Worm (Caenorhabditis elegans) whole organism, L1 larva: ENCODE measurements around the gene C09H5.7.

ENCODE experiments used
- C04F5.9 ChIP-seq: sonication (generic microtip); optimal IDR thresholded peaks from 2 replicates; lab custom pipeline; 2016; ENCODE audit warnings: missing genetic modification characterization, missing compliant biosample characterization
- C34B4.2 ChIP-seq: sonication (generic microtip); optimal IDR thresholded peaks from 2 replicates; lab custom pipeline; 2017; ENCODE audit warnings: mild to moderate bottlenecking, missing genetic modification characterization, missing compliant biosample characterization
- F16B12.6 ChIP-seq: fragments of 150-350 bp; optimal IDR thresholded peaks from 2 replicates; lab custom pipeline; 2014; ENCODE audit warnings: missing biosample characterization, missing genetic modification characterization
- blmp-1 ChIP-seq: fragments of 150-350 bp; optimal IDR thresholded peaks from 2 replicates; lab custom pipeline; 2014; ENCODE audit warnings: missing biosample characterization, missing genetic modification characterization
- ceh-63 ChIP-seq: fragments of 200-800 bp; sonication (Bioruptor generic); optimal IDR thresholded peaks from 2 replicates; lab custom pipeline; 2018; ENCODE audit warnings: mild to moderate bottlenecking, missing genetic modification characterization, missing compliant biosample characterization
- ceh-8 ChIP-seq: fragments of 200-800 bp; sonication (Bioruptor generic); optimal IDR thresholded peaks from 2 replicates; lab custom pipeline; 2018; ENCODE audit warnings: mild to moderate bottlenecking, missing genetic modification characterization, moderate library complexity, missing compliant biosample characterization
- ces-1 ChIP-seq: fragments of 150-350 bp; optimal IDR thresholded peaks from 2 replicates; lab custom pipeline; 2014; ENCODE audit warnings: missing biosample characterization, missing genetic modification reagents, missing genetic modification characterization
- dsc-1 ChIP-seq: sonication (generic microtip); optimal IDR thresholded peaks from 2 replicates; lab custom pipeline; 2016; ENCODE audit warnings: mild to moderate bottlenecking, missing genetic modification characterization, missing compliant biosample characterization
- efl-1 ChIP-seq, 4 experiments: fragments of 150-350 bp; optimal IDR thresholded peaks in 3 of 4; peaks in 1 of 4; 1 replicate in 1 of 4; 2 replicates in 3 of 4; lab custom pipeline; 2014; ENCODE audit warnings: missing biosample characterization in 2 of 4, missing genetic modification characterization in 2 of 4, missing genetic modification reagents in 2 of 4
- elt-3 ChIP-seq, 6 experiments: fragments of 150-350 bp in 1 of 6; sonication (generic microtip); optimal IDR thresholded peaks; 2 replicates each; lab custom pipeline; 2017 to 2018; ENCODE audit warnings: missing biosample characterization in 6 of 6, missing genetic modification characterization in 6 of 6, inconsistent platforms in 1 of 6
- fkh-4 ChIP-seq: sonication (generic microtip); optimal IDR thresholded peaks from 2 replicates; lab custom pipeline; 2016; ENCODE audit warnings: missing compliant biosample characterization, missing genetic modification characterization, borderline replicate concordance
- fos-1 ChIP-seq: fragments of 150-350 bp; optimal IDR thresholded peaks from 2 replicates; lab custom pipeline; 2014; ENCODE audit warnings: missing biosample characterization, missing genetic modification characterization
- grh-1 ChIP-seq: fragments of 200-800 bp; sonication (Bioruptor generic); IDR thresholded peaks from 2 replicates; pipeline ENCODE4 v1.3.6; 2022; ENCODE audit warnings: missing genetic modification reagents, missing genetic modification characterization, missing compliant biosample characterization
- hpl-2 ChIP-seq: fragments of 150-350 bp; optimal IDR thresholded peaks from 2 replicates; lab custom pipeline; 2014; ENCODE audit warnings: missing biosample characterization, missing genetic modification reagents, missing genetic modification characterization
- irx-1 ChIP-seq: sonication (generic microtip); optimal IDR thresholded peaks from 2 replicates; lab custom pipeline; 2016; ENCODE audit warnings: missing genetic modification characterization, missing compliant biosample characterization
- lin-13 ChIP-seq: fragments of 150-350 bp; optimal IDR thresholded peaks from 2 replicates; lab custom pipeline; 2014; ENCODE audit warnings: missing biosample characterization, missing genetic modification reagents, missing genetic modification characterization
- lin-14 ChIP-seq: fragments of 200-800 bp; sonication (Bioruptor generic); optimal IDR thresholded peaks from 2 replicates; lab custom pipeline; 2018; ENCODE audit warnings: mild to moderate bottlenecking, missing genetic modification characterization, moderate library complexity, missing compliant biosample characterization
- lin-39 ChIP-seq: fragments of 150-350 bp; optimal IDR thresholded peaks from 2 replicates; lab custom pipeline; 2014; ENCODE audit warnings: missing biosample characterization, missing genetic modification reagents, missing genetic modification characterization
- mef-2 ChIP-seq: fragments of 150-350 bp; optimal IDR thresholded peaks from 2 replicates; lab custom pipeline; 2014; ENCODE audit warnings: missing biosample characterization, missing genetic modification characterization
- mep-1 ChIP-seq: fragments of 150-350 bp; optimal IDR thresholded peaks from 2 replicates; lab custom pipeline; 2014; ENCODE audit warnings: missing biosample characterization, missing genetic modification characterization
- nhr-11 ChIP-seq: fragments of 150-350 bp; optimal IDR thresholded peaks from 2 replicates; lab custom pipeline; 2014; ENCODE audit warnings: missing biosample characterization, missing genetic modification characterization
- nhr-20 ChIP-seq: sonication (generic microtip); optimal IDR thresholded peaks from 2 replicates; lab custom pipeline; 2016; ENCODE audit warnings: mild to moderate bottlenecking, missing genetic modification characterization, missing compliant biosample characterization
- nhr-47 ChIP-seq: sonication (generic microtip); optimal IDR thresholded peaks from 2 replicates; lab custom pipeline; 2016; ENCODE audit warnings: mild to moderate bottlenecking, missing genetic modification characterization, moderate library complexity, missing compliant biosample characterization
- nhr-71 ChIP-seq: sonication (generic microtip); optimal IDR thresholded peaks from 2 replicates; lab custom pipeline; 2016; ENCODE audit warnings: mild to moderate bottlenecking, missing genetic modification characterization, moderate library complexity, missing compliant biosample characterization
- nhr-77 ChIP-seq: fragments of 150-350 bp; optimal IDR thresholded peaks from 2 replicates; lab custom pipeline; 2014; ENCODE audit warnings: missing biosample characterization, missing genetic modification characterization
- nhr-85 ChIP-seq: sonication (generic microtip); peaks from one replicate; lab custom pipeline; 2016; ENCODE audit warnings: missing genetic modification characterization, inconsistent platforms, missing compliant biosample characterization
- pag-3 ChIP-seq: sonication (generic microtip); optimal IDR thresholded peaks from 2 replicates; lab custom pipeline; 2017; ENCODE audit warnings: missing genetic modification characterization, mild to moderate bottlenecking, missing compliant biosample characterization, antibody characterized with exemption, borderline replicate concordance; ENCODE audit not compliant: insufficient read depth
- pqm-1 ChIP-seq: sonication (generic microtip); optimal IDR thresholded peaks from 3 replicates; lab custom pipeline; 2017; ENCODE audit warnings: missing biosample characterization, missing genetic modification characterization
- rnt-1 ChIP-seq: sonication (generic microtip); optimal IDR thresholded peaks from 2 replicates; lab custom pipeline; 2016; ENCODE audit warnings: mild to moderate bottlenecking, missing genetic modification characterization, moderate library complexity, missing compliant biosample characterization
- snu-23 ChIP-seq: sonication (generic microtip); optimal IDR thresholded peaks from 2 replicates; lab custom pipeline; 2016; ENCODE audit warnings: missing genetic modification characterization, missing compliant biosample characterization
- sox-4 ChIP-seq: sonication (generic microtip); optimal IDR thresholded peaks from 2 replicates; lab custom pipeline; 2016; ENCODE audit warnings: missing genetic modification characterization, missing compliant biosample characterization
- tbx-2 ChIP-seq: sonication (generic microtip); optimal IDR thresholded peaks from 2 replicates; lab custom pipeline; 2016; ENCODE audit warnings: missing genetic modification characterization, missing compliant biosample characterization
- tlp-1 ChIP-seq: fragments of 150-350 bp; optimal IDR thresholded peaks from 2 replicates; lab custom pipeline; 2014; ENCODE audit warnings: missing biosample characterization, missing genetic modification characterization
- unc-130 ChIP-seq: fragments of 150-350 bp; optimal IDR thresholded peaks from 2 replicates; lab custom pipeline; 2017; ENCODE audit warnings: missing biosample characterization, missing genetic modification characterization, inconsistent platforms
- unc-30 ChIP-seq: sonication (generic microtip); optimal IDR thresholded peaks from 2 replicates; lab custom pipeline; 2017; ENCODE audit warnings: missing biosample characterization, missing genetic modification characterization
- unc-98 ChIP-seq: fragments of 200-800 bp; sonication (Bioruptor generic); IDR thresholded peaks from 2 replicates; pipeline ENCODE4 v1.3.6; 2022; ENCODE audit warnings: missing genetic modification characterization, missing compliant biosample characterization
- xbp-1 ChIP-seq: sonication (generic microtip); optimal IDR thresholded peaks from 2 replicates; lab custom pipeline; 2016; ENCODE audit warnings: missing genetic modification characterization, missing compliant biosample characterization
- zip-4 ChIP-seq: fragments of 200-800 bp; sonication (Bioruptor generic); optimal IDR thresholded peaks from 2 replicates; lab custom pipeline; 2018; ENCODE audit warnings: mild to moderate bottlenecking, missing genetic modification characterization, moderate library complexity, missing compliant biosample characterization

C09H5.7 gene

ce11 chrV:8051851-8052250 is 33.2 kb downstream of the C09H5.7 start, which contains the start of gene sth-1:
Gene sth-1 (plus strand): TSS chrV:8052151.
- TF ChIP-seq tlp-1 (tag; lab: Kevin White, UChicago) (no peak), F16B12.6 (no peak), fkh-4 (tag; lab: Kevin White, UChicago) (no peak), nhr-11 (tag; lab: Kevin White, UChicago) (no peak), blmp-1 (tag; lab: Kevin White, UChicago) (no peak), hpl-2 (no peak), lin-39 (tag; lab: Kevin White, UChicago) (no peak), elt-3 (tag; optimal IDR thresholded peaks at IDR 0.05; lab: Kevin White, UChicago) (no peak), irx-1 (tag; lab: Kevin White, UChicago) (no peak), efl-1 (optimal IDR thresholded peaks at IDR 0.05; lab: Kevin White, UChicago) (no peak), efl-1 (GFP tag; optimal IDR thresholded peaks at IDR 0.05 in 1 of 2; lab: Kevin White, UChicago) (no peak), xbp-1 (tag; lab: Kevin White, UChicago) (no peak), ces-1 (no peak), nhr-71 (tag; lab: Kevin White, UChicago) (no peak), fos-1 (tag; lab: Kevin White, UChicago) (no peak), unc-30 (tag; lab: Kevin White, UChicago) (no peak), rnt-1 (tag; lab: Kevin White, UChicago) (no peak), nhr-77 (tag; lab: Kevin White, UChicago) (no peak), zip-4 (GFP tag; lab: Kevin White, UChicago) (no peak)

- TF ChIP-seq snu-23 (GFP tag; lab: Kevin White, UChicago) (no peak), lin-14 (GFP tag; lab: Kevin White, UChicago) (no peak), lin-39 (tag; lab: Kevin White, UChicago) (no peak), blmp-1 (tag; lab: Kevin White, UChicago) (peak; percentile 21), sox-4 (tag; lab: Kevin White, UChicago) (no peak)
These were observed 34.2 kb downstream of the C09H5.7 start, which contains the start of gene col-43 for ce11 chrV:8050811-8051210. Gene col-43 (minus strand): TSS chrV:8050911.

- TF ChIP-seq C34B4.2 (no peak), ceh-8 (GFP tag; lab: Kevin White, UChicago) (peak; percentile 14), ceh-63 (GFP tag; lab: Kevin White, UChicago) (no peak), lin-14 (GFP tag; lab: Kevin White, UChicago) (no peak), dsc-1 (tag; lab: Kevin White, UChicago) (no peak), unc-130 (tag; lab: Kevin White, UChicago) (no peak), lin-13 (GFP tag; lab: Kevin White, UChicago) (no peak)
These were observed 34.9 kb downstream of the C09H5.7 start for ce11 chrV:8050059-8050677.

- TF ChIP-seq pqm-1 (no peak), C04F5.9 (tag; lab: Kevin White, UChicago) (no peak), unc-98 (GFP tag; lab: Robert Waterston, UW) (no peak), F16B12.6 (no peak), lin-13 (GFP tag; lab: Kevin White, UChicago) (no peak), pag-3 (tag; lab: Kevin White, UChicago) (no peak), blmp-1 (tag; lab: Kevin White, UChicago) (no peak), nhr-47 (no peak)
These were observed 38.3 kb downstream of the C09H5.7 start, which contains the start of gene ZC513.3 for ce11 chrV:8046706-8047105. Gene ZC513.3 (plus strand): TSS chrV:8047006.

ce11 chrV:8044957-8045356 is 40.1 kb downstream of the C09H5.7 start:
- TF ChIP-seq nhr-85 (tag; lab: Kevin White, UChicago) (peak; percentile 84), tbx-2 (no peak), ceh-63 (GFP tag; lab: Kevin White, UChicago) (no peak), efl-1 (optimal IDR thresholded peaks at IDR 0.05; lab: Kevin White, UChicago) (no peak), efl-1 (GFP tag; optimal IDR thresholded peaks at IDR 0.05 in 1 of 2; lab: Kevin White, UChicago) (peak in 1 of 2 experiments; percentile 66), nhr-20 (tag; lab: Kevin White, UChicago) (peak; percentile 10), snu-23 (GFP tag; lab: Kevin White, UChicago) (peak; percentile 2), mef-2 (tag; lab: Kevin White, UChicago) (no peak), blmp-1 (tag; lab: Kevin White, UChicago) (peak; percentile 68), mep-1 (tag; lab: Kevin White, UChicago) (peak; percentile 46), grh-1 (GFP tag; lab: Robert Waterston, UW) (0 out of 2 replicates have a peak, but pooled peaks have one; percentile 7), lin-14 (GFP tag; lab: Kevin White, UChicago) (peak; percentile 61)
